Worm (Caenorhabditis elegans) whole organism, L2 larva: Measurements from ENCODE around the gene F59A2.5.

Source experiments
- elt-1 ChIP-seq: fragments of 150-350 bp; optimal IDR thresholded peaks from 2 replicates; lab custom pipeline; 2014; ENCODE audit warnings: missing biosample characterization, missing genetic modification characterization
- elt-3 ChIP-seq: sonication (generic microtip); optimal IDR thresholded peaks from 2 replicates; lab custom pipeline; 2017; ENCODE audit warnings: missing biosample characterization, missing genetic modification characterization
- lin-13 ChIP-seq: fragments of 150-350 bp; optimal IDR thresholded peaks from 2 replicates; lab custom pipeline; 2014; ENCODE audit warnings: missing biosample characterization, missing genetic modification reagents, missing genetic modification characterization
- lsy-2 ChIP-seq, 2 experiments: fragments of 150-350 bp in 1 of 2; sonication (generic microtip) in 1 of 2; optimal IDR thresholded peaks; 2 replicates each; lab custom pipeline; 2014 to 2017; ENCODE audit warnings: missing biosample characterization in 2 of 2, missing genetic modification characterization in 2 of 2
- nhr-129 ChIP-seq: fragments of 150-350 bp; optimal IDR thresholded peaks from 2 replicates; lab custom pipeline; 2014; ENCODE audit warnings: missing biosample characterization, missing genetic modification characterization
- nhr-237 ChIP-seq: fragments of 150-350 bp; optimal IDR thresholded peaks from 2 replicates; lab custom pipeline; 2014; ENCODE audit warnings: missing biosample characterization, missing genetic modification characterization
- nhr-25 ChIP-seq: fragments of 150-350 bp; sonication (generic microtip); optimal IDR thresholded peaks from 3 replicates; lab custom pipeline; 2014; ENCODE audit warnings: missing biosample characterization, missing genetic modification characterization
- sma-3 ChIP-seq: sonication (generic microtip); optimal IDR thresholded peaks from 2 replicates; lab custom pipeline; 2016; ENCODE audit warnings: missing genetic modification reagents, missing genetic modification characterization, missing compliant biosample characterization
- zag-1 ChIP-seq: fragments of 150-350 bp; optimal IDR thresholded peaks from 2 replicates; lab custom pipeline; 2014; ENCODE audit warnings: missing biosample characterization, missing genetic modification characterization

ce11 chrIII:3389426-3390020, 15.1 kb upstream of the F59A2.5 start, which contains the start of the genes elmd-1 and hecw-1:
- peak; percentile 51 for TF ChIP-seq sma-3 (GFP tag; lab: Kevin White, UChicago)
- TF ChIP-seq lin-13, result peak; percentile 56
- peak; percentile 22 to 56 for TF ChIP-seq lsy-2 (tag; optimal IDR thresholded peaks at IDR 0.05; lab: Kevin White, UChicago)
- no peak for TF ChIP-seq elt-3 (tag; lab: Kevin White, UChicago)
- no peak for TF ChIP-seq nhr-237 (tag; lab: Kevin White, UChicago)
- no peak for TF ChIP-seq zag-1 (tag; lab: Kevin White, UChicago)
- TF ChIP-seq nhr-129 (tag; lab: Kevin White, UChicago), result peak; percentile 57
- TF ChIP-seq elt-1 (tag; lab: Kevin White, UChicago), result no peak
- TF ChIP-seq nhr-25 (tag; lab: Kevin White, UChicago), result no peak
